Fruit fly (Drosophila melanogaster) whole organism, wandering third instar larva: ENCODE data around the gene Trpgamma.
A peak's percentile ranks its signal among the peaks of the same experiment; 100 is the strongest.

Experiments
- CG9705 ChIP-seq: fragments of 200-800 bp; sonication (Bioruptor generic); optimal IDR thresholded peaks from 2 replicates; lab custom pipeline; 2018; ENCODE audit warnings: missing biosample characterization, mild to moderate bottlenecking, missing genetic modification characterization
- Dfd ChIP-seq: fragments of >200 bp; optimal IDR thresholded peaks from 2 replicates; lab custom pipeline; 2017; ENCODE audit warnings: missing biosample characterization, missing genetic modification characterization
- Hr78 ChIP-seq: fragments of >200 bp; optimal IDR thresholded peaks from 2 replicates; lab custom pipeline; 2017; ENCODE audit warnings: missing biosample characterization, missing genetic modification characterization
- Jra ChIP-seq: sonication (Bioruptor generic); optimal IDR thresholded peaks from 2 replicates; lab custom pipeline; 2016; ENCODE audit warnings: missing biosample characterization, missing genetic modification characterization
- Rel ChIP-seq, 2 experiments: fragments of 200-800 bp; sonication (Bioruptor generic) in 1 of 2; optimal IDR thresholded peaks; 2 replicates in 1 of 2; 3 replicates in 1 of 2; lab custom pipeline; 2016 to 2019; ENCODE audit warnings: mild to moderate bottlenecking in 2 of 2, missing biosample characterization in 2 of 2, missing genetic modification characterization in 2 of 2, moderate library complexity in 1 of 2
- pan ChIP-seq: fragments of >200 bp; optimal IDR thresholded peaks from 2 replicates; lab custom pipeline; 2017

DNA sequence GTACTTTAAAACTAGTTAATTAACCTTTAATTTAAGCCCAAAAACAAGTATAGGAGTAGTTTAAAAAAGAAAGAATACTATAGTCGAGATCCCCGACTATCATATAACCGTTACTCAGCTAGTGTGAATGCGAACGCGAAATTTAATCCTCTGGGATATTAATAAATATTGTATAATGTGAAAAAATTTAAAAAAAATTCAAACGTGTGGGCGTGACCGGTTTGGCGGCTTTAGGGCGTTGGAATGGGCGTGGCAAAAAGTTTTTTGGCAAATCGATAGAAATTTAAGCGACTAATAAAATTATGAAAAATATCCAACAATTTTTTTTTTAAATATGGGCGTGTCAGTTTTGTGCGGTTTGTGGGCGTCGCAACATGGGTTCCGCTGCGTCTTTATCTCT, 2.6 kb upstream of the Trpgamma start:
- TF ChIP-seq pan (lab: Kevin White, UChicago) (no peak), Jra (GFP tag; lab: Kevin White, UChicago) (no peak), Hr78 (GFP tag; lab: Kevin White, UChicago) (no peak), Rel (GFP tag; optimal IDR thresholded peaks at IDR 0.05; lab: Kevin White, UChicago) (no peak), Rel (tag; optimal IDR thresholded peaks at IDR 0.05; lab: Kevin White, UChicago) (no peak), Dfd (GFP tag; lab: Kevin White, UChicago) (peak; percentile 87), CG9705 (no peak)
